Worm (Caenorhabditis elegans) whole organism, L1 larva: ENCODE results near the gene phf-15.

Experiments
- fkh-10 ChIP-seq: sonication (generic microtip); optimal IDR thresholded peaks from 2 replicates; lab custom pipeline; 2017; ENCODE audit warnings: missing biosample characterization, missing genetic modification reagents, missing genetic modification characterization
- jun-1 ChIP-seq: fragments of 150-350 bp; optimal IDR thresholded peaks from 2 replicates; lab custom pipeline; 2014; ENCODE audit warnings: missing biosample characterization, missing genetic modification reagents, missing genetic modification characterization
- lsy-2 ChIP-seq, 2 experiments: fragments of 150-350 bp; optimal IDR thresholded peaks; 2 replicates each; lab custom pipeline; 2014; ENCODE audit warnings: missing biosample characterization in 2 of 2, missing genetic modification characterization in 2 of 2
- mab-9 ChIP-seq: fragments of 200-800 bp; sonication (Bioruptor generic); IDR thresholded peaks from 2 replicates; pipeline ENCODE4 v1.3.6; 2022; ENCODE audit warnings: missing genetic modification reagents, missing genetic modification characterization, missing compliant biosample characterization
- nhr-28 ChIP-seq: fragments of 150-350 bp; optimal IDR thresholded peaks from 2 replicates; lab custom pipeline; 2014; ENCODE audit warnings: missing biosample characterization, missing genetic modification characterization
- skn-1 ChIP-seq: fragments of 150-350 bp; optimal IDR thresholded peaks from 2 replicates; lab custom pipeline; 2014; ENCODE audit warnings: missing biosample characterization, missing genetic modification characterization
- unc-62 ChIP-seq: fragments of 150-350 bp; optimal IDR thresholded peaks from 2 replicates; lab custom pipeline; 2014; ENCODE audit warnings: missing biosample characterization, missing genetic modification reagents, missing genetic modification characterization

DNA sequence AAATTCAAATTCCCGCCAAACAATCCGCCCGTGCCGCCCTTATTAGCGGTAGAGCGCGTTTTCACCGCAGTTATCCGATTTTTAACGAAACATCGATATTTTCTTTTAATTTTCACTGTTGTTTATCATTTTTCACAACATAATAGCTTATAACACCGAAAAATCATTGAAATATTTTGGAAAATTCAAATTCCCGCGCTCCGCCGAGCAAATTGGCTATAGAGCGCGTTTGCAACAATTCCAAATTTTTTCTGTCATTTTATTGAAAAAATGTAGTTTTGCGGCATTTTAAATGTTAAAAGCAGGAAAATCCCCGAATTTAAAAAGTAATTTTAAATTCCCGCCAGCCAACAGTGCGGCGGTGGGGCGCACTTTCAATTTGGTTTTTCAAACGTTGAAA is 13.0 kb upstream of the phf-15 start:
- TF ChIP-seq fkh-10 (no peak), jun-1 (tag; lab: Kevin White, UChicago) (no peak), lsy-2 (tag; optimal IDR thresholded peaks at IDR 0.05; lab: Kevin White, UChicago) (no peak), skn-1 (tag; lab: Kevin White, UChicago) (no peak), nhr-28 (tag; lab: Kevin White, UChicago) (no peak), unc-62 (GFP tag; lab: Kevin White, UChicago) (no peak), mab-9 (GFP tag; lab: Robert Waterston, UW) (no peak)
